Worm (Caenorhabditis elegans) whole organism, L1 larva: ENCODE data around the gene Y69E1A.1.

ENCODE experiments used
- C04F5.9 ChIP-seq: sonication (generic microtip); optimal IDR thresholded peaks from 2 replicates; lab custom pipeline; 2016; ENCODE audit warnings: missing genetic modification characterization, missing compliant biosample characterization
- aly-2 ChIP-seq: fragments of 150-350 bp; optimal IDR thresholded peaks from 2 replicates; lab custom pipeline; 2014; ENCODE audit warnings: missing biosample characterization, missing genetic modification characterization
- ama-1 ChIP-seq: fragments of 150-350 bp; optimal IDR thresholded peaks from 2 replicates; lab custom pipeline; 2014
- irx-1 ChIP-seq: sonication (generic microtip); optimal IDR thresholded peaks from 2 replicates; lab custom pipeline; 2016; ENCODE audit warnings: missing genetic modification characterization, missing compliant biosample characterization
- lin-13 ChIP-seq: fragments of 150-350 bp; optimal IDR thresholded peaks from 2 replicates; lab custom pipeline; 2014; ENCODE audit warnings: missing biosample characterization, missing genetic modification reagents, missing genetic modification characterization
- mep-1 ChIP-seq: fragments of 150-350 bp; optimal IDR thresholded peaks from 2 replicates; lab custom pipeline; 2014; ENCODE audit warnings: missing biosample characterization, missing genetic modification characterization
- nhr-28 ChIP-seq: fragments of 150-350 bp; optimal IDR thresholded peaks from 2 replicates; lab custom pipeline; 2014; ENCODE audit warnings: missing biosample characterization, missing genetic modification characterization
- nhr-71 ChIP-seq: sonication (generic microtip); optimal IDR thresholded peaks from 2 replicates; lab custom pipeline; 2016; ENCODE audit warnings: mild to moderate bottlenecking, missing genetic modification characterization, moderate library complexity, missing compliant biosample characterization
- nhr-77 ChIP-seq: fragments of 150-350 bp; optimal IDR thresholded peaks from 2 replicates; lab custom pipeline; 2014; ENCODE audit warnings: missing biosample characterization, missing genetic modification characterization
- sox-4 ChIP-seq: sonication (generic microtip); optimal IDR thresholded peaks from 2 replicates; lab custom pipeline; 2016; ENCODE audit warnings: missing genetic modification characterization, missing compliant biosample characterization
- swsn-7 ChIP-seq: sonication (generic microtip); optimal IDR thresholded peaks from 2 replicates; lab custom pipeline; 2016; ENCODE audit warnings: missing genetic modification characterization, missing compliant biosample characterization
- unc-62 ChIP-seq: fragments of 150-350 bp; optimal IDR thresholded peaks from 2 replicates; lab custom pipeline; 2014; ENCODE audit warnings: missing biosample characterization, missing genetic modification reagents, missing genetic modification characterization
- zip-4 ChIP-seq: fragments of 200-800 bp; sonication (Bioruptor generic); optimal IDR thresholded peaks from 2 replicates; lab custom pipeline; 2018; ENCODE audit warnings: mild to moderate bottlenecking, missing genetic modification characterization, moderate library complexity, missing compliant biosample characterization

ce11 chrIV:10909206-10909605 lies 39.5 kb downstream of the Y69E1A.1 start, which contains the start of gene ZK596.2:
- TF ChIP-seq nhr-77 (tag; lab: Kevin White, UChicago) (no peak), C04F5.9 (tag; lab: Kevin White, UChicago) (no peak), irx-1 (tag; lab: Kevin White, UChicago) (no peak), swsn-7 (tag; lab: Kevin White, UChicago) (no peak), mep-1 (tag; lab: Kevin White, UChicago) (no peak), nhr-71 (tag; lab: Kevin White, UChicago) (no peak), nhr-28 (tag; lab: Kevin White, UChicago) (no peak), aly-2 (tag; lab: Kevin White, UChicago) (no peak), zip-4 (GFP tag; lab: Kevin White, UChicago) (no peak), ama-1 (lab: Kevin White, UChicago) (no peak), sox-4 (tag; lab: Kevin White, UChicago) (no peak), lin-13 (GFP tag; lab: Kevin White, UChicago) (no peak), unc-62 (GFP tag; lab: Kevin White, UChicago) (no peak)
